Worm (Caenorhabditis elegans) whole organism, L1 larva: ENCODE results near the gene melo-1.

ENCODE experiments used
- C04F5.9 ChIP-seq: sonication (generic microtip); optimal IDR thresholded peaks from 2 replicates; lab custom pipeline; 2016; ENCODE audit warnings: missing genetic modification characterization, missing compliant biosample characterization
- C34B4.2 ChIP-seq: sonication (generic microtip); optimal IDR thresholded peaks from 2 replicates; lab custom pipeline; 2017; ENCODE audit warnings: mild to moderate bottlenecking, missing genetic modification characterization, missing compliant biosample characterization
- alr-1 ChIP-seq: fragments of 200-800 bp; sonication (Bioruptor generic); optimal IDR thresholded peaks from 2 replicates; lab custom pipeline; 2018; ENCODE audit warnings: borderline replicate concordance, mild to moderate bottlenecking, missing genetic modification characterization, missing compliant biosample characterization
- blmp-1 ChIP-seq: fragments of 150-350 bp; optimal IDR thresholded peaks from 2 replicates; lab custom pipeline; 2014; ENCODE audit warnings: missing biosample characterization, missing genetic modification characterization
- ceh-82 ChIP-seq, 3 experiments: fragments of 150-350 bp in 1 of 3; sonication (generic microtip) in 2 of 3; optimal IDR thresholded peaks; 2 replicates each; lab custom pipeline; 2014 to 2017; ENCODE audit warnings: missing biosample characterization in 3 of 3, missing genetic modification characterization in 3 of 3
- ceh-90 ChIP-seq: sonication (generic microtip); optimal IDR thresholded peaks from 2 replicates; lab custom pipeline; 2016; ENCODE audit warnings: missing genetic modification characterization, missing compliant biosample characterization
- dpl-1 ChIP-seq, 3 experiments: fragments of 150-350 bp in 2 of 3; sonication (generic microtip) in 1 of 3; optimal IDR thresholded peaks; 2 replicates each; lab custom pipeline; 2014 to 2017; ENCODE audit warnings: missing biosample characterization in 3 of 3, missing genetic modification characterization in 3 of 3, missing genetic modification reagents in 3 of 3
- dsc-1 ChIP-seq: sonication (generic microtip); optimal IDR thresholded peaks from 2 replicates; lab custom pipeline; 2016; ENCODE audit warnings: mild to moderate bottlenecking, missing genetic modification characterization, missing compliant biosample characterization
- efl-1 ChIP-seq, 4 experiments: fragments of 150-350 bp; optimal IDR thresholded peaks in 3 of 4; peaks in 1 of 4; 1 replicate in 1 of 4; 2 replicates in 3 of 4; lab custom pipeline; 2014; ENCODE audit warnings: missing biosample characterization in 2 of 4, missing genetic modification characterization in 2 of 4, missing genetic modification reagents in 2 of 4
- egl-27 ChIP-seq, 2 experiments: fragments of 150-350 bp in 1 of 2; sonication (generic microtip); optimal IDR thresholded peaks; 3 replicates each; lab custom pipeline; 2017 to 2018; ENCODE audit warnings: missing biosample characterization in 2 of 2, missing genetic modification characterization in 2 of 2, missing genetic modification reagents in 2 of 2
- elt-2 ChIP-seq: sonication (generic microtip); optimal IDR thresholded peaks from 2 replicates; lab custom pipeline; 2016; ENCODE audit warnings: missing genetic modification characterization, mild to moderate bottlenecking, inconsistent platforms, missing compliant biosample characterization, missing genetic modification reagents
- elt-3 ChIP-seq, 6 experiments: fragments of 150-350 bp in 1 of 6; sonication (generic microtip); optimal IDR thresholded peaks; 2 replicates each; lab custom pipeline; 2017 to 2018; ENCODE audit warnings: missing biosample characterization in 6 of 6, missing genetic modification characterization in 6 of 6, inconsistent platforms in 1 of 6
- fkh-10 ChIP-seq: sonication (generic microtip); optimal IDR thresholded peaks from 2 replicates; lab custom pipeline; 2017; ENCODE audit warnings: missing biosample characterization, missing genetic modification reagents, missing genetic modification characterization
- fkh-4 ChIP-seq: sonication (generic microtip); optimal IDR thresholded peaks from 2 replicates; lab custom pipeline; 2016; ENCODE audit warnings: missing compliant biosample characterization, missing genetic modification characterization, borderline replicate concordance
- fkh-8 ChIP-seq: sonication (generic microtip); optimal IDR thresholded peaks from 2 replicates; lab custom pipeline; 2016; ENCODE audit warnings: mild to moderate bottlenecking, missing genetic modification characterization, missing compliant biosample characterization
- fos-1 ChIP-seq: fragments of 150-350 bp; optimal IDR thresholded peaks from 2 replicates; lab custom pipeline; 2014; ENCODE audit warnings: missing biosample characterization, missing genetic modification characterization
- hlh-17 ChIP-seq: fragments of 200-800 bp; sonication (Bioruptor generic); optimal IDR thresholded peaks from 2 replicates; lab custom pipeline; 2018; ENCODE audit warnings: missing genetic modification characterization, mild to moderate bottlenecking, missing compliant biosample characterization, moderate library complexity, borderline replicate concordance
- hpl-2 ChIP-seq: fragments of 150-350 bp; optimal IDR thresholded peaks from 2 replicates; lab custom pipeline; 2014; ENCODE audit warnings: missing biosample characterization, missing genetic modification reagents, missing genetic modification characterization
- isw-1 ChIP-seq: fragments of 200-800 bp; sonication (Bioruptor generic); IDR thresholded peaks from 2 replicates; pipeline ENCODE4 v1.3.6; 2022; ENCODE audit warnings: missing genetic modification characterization, missing compliant biosample characterization
- lin-14 ChIP-seq: fragments of 200-800 bp; sonication (Bioruptor generic); optimal IDR thresholded peaks from 2 replicates; lab custom pipeline; 2018; ENCODE audit warnings: mild to moderate bottlenecking, missing genetic modification characterization, moderate library complexity, missing compliant biosample characterization
- lsy-2 ChIP-seq, 2 experiments: fragments of 150-350 bp; optimal IDR thresholded peaks; 2 replicates each; lab custom pipeline; 2014; ENCODE audit warnings: missing biosample characterization in 2 of 2, missing genetic modification characterization in 2 of 2
- mab-9 ChIP-seq: fragments of 200-800 bp; sonication (Bioruptor generic); IDR thresholded peaks from 2 replicates; pipeline ENCODE4 v1.3.6; 2022; ENCODE audit warnings: missing genetic modification reagents, missing genetic modification characterization, missing compliant biosample characterization
- mdl-1 ChIP-seq, 2 experiments: fragments of 150-350 bp; optimal IDR thresholded peaks; 2 replicates each; lab custom pipeline; 2014 to 2017; ENCODE audit warnings: missing biosample characterization in 2 of 2, missing genetic modification characterization in 2 of 2, inconsistent platforms in 1 of 2
- mef-2 ChIP-seq: fragments of 150-350 bp; optimal IDR thresholded peaks from 2 replicates; lab custom pipeline; 2014; ENCODE audit warnings: missing biosample characterization, missing genetic modification characterization
- mep-1 ChIP-seq: fragments of 150-350 bp; optimal IDR thresholded peaks from 2 replicates; lab custom pipeline; 2014; ENCODE audit warnings: missing biosample characterization, missing genetic modification characterization
- nhr-12 ChIP-seq: sonication (generic microtip); optimal IDR thresholded peaks from 2 replicates; lab custom pipeline; 2017; ENCODE audit warnings: missing biosample characterization, missing genetic modification characterization
- nhr-19 ChIP-seq: fragments of 200-800 bp; sonication (Bioruptor generic); conservative IDR thresholded peaks from 2 replicates; pipeline ENCODE4 v1.3.6; 2022; ENCODE audit warnings: missing genetic modification characterization, missing compliant biosample characterization
- nhr-20 ChIP-seq: sonication (generic microtip); optimal IDR thresholded peaks from 2 replicates; lab custom pipeline; 2016; ENCODE audit warnings: mild to moderate bottlenecking, missing genetic modification characterization, missing compliant biosample characterization
- nhr-47 ChIP-seq: sonication (generic microtip); optimal IDR thresholded peaks from 2 replicates; lab custom pipeline; 2016; ENCODE audit warnings: mild to moderate bottlenecking, missing genetic modification characterization, moderate library complexity, missing compliant biosample characterization
- nhr-71 ChIP-seq: sonication (generic microtip); optimal IDR thresholded peaks from 2 replicates; lab custom pipeline; 2016; ENCODE audit warnings: mild to moderate bottlenecking, missing genetic modification characterization, moderate library complexity, missing compliant biosample characterization
- nhr-77 ChIP-seq: fragments of 150-350 bp; optimal IDR thresholded peaks from 2 replicates; lab custom pipeline; 2014; ENCODE audit warnings: missing biosample characterization, missing genetic modification characterization
- nhr-84 ChIP-seq: sonication (generic microtip); optimal IDR thresholded peaks from 2 replicates; lab custom pipeline; 2017; ENCODE audit warnings: missing biosample characterization, missing genetic modification characterization
- nhr-85 ChIP-seq: sonication (generic microtip); peaks from one replicate; lab custom pipeline; 2016; ENCODE audit warnings: missing genetic modification characterization, inconsistent platforms, missing compliant biosample characterization
- nhr-90 ChIP-seq: sonication (generic microtip); optimal IDR thresholded peaks from 2 replicates; lab custom pipeline; 2016; ENCODE audit warnings: mild to moderate bottlenecking, missing genetic modification characterization, missing compliant biosample characterization; ENCODE audit not compliant: poor library complexity
- pax-3 ChIP-seq: fragments of 200-800 bp; sonication (Bioruptor generic); optimal IDR thresholded peaks from 2 replicates; lab custom pipeline; 2018; ENCODE audit warnings: mild to moderate bottlenecking, missing genetic modification characterization, moderate library complexity, missing compliant biosample characterization
- pqm-1 ChIP-seq: sonication (generic microtip); optimal IDR thresholded peaks from 3 replicates; lab custom pipeline; 2017; ENCODE audit warnings: missing biosample characterization, missing genetic modification characterization
- rnt-1 ChIP-seq: sonication (generic microtip); optimal IDR thresholded peaks from 2 replicates; lab custom pipeline; 2016; ENCODE audit warnings: mild to moderate bottlenecking, missing genetic modification characterization, moderate library complexity, missing compliant biosample characterization
- snpc-4 ChIP-seq: fragments of 150-350 bp; optimal IDR thresholded peaks from 2 replicates; lab custom pipeline; 2014; ENCODE audit warnings: missing biosample characterization, missing genetic modification characterization
- snu-23 ChIP-seq: sonication (generic microtip); optimal IDR thresholded peaks from 2 replicates; lab custom pipeline; 2016; ENCODE audit warnings: missing genetic modification characterization, missing compliant biosample characterization
- sox-4 ChIP-seq: sonication (generic microtip); optimal IDR thresholded peaks from 2 replicates; lab custom pipeline; 2016; ENCODE audit warnings: missing genetic modification characterization, missing compliant biosample characterization
- sptf-1 ChIP-seq: fragments of 150-350 bp; optimal IDR thresholded peaks from 2 replicates; lab custom pipeline; 2014; ENCODE audit warnings: missing biosample characterization, missing genetic modification characterization
- swsn-7 ChIP-seq: sonication (generic microtip); optimal IDR thresholded peaks from 2 replicates; lab custom pipeline; 2016; ENCODE audit warnings: missing genetic modification characterization, missing compliant biosample characterization
- tbx-2 ChIP-seq: sonication (generic microtip); optimal IDR thresholded peaks from 2 replicates; lab custom pipeline; 2016; ENCODE audit warnings: missing genetic modification characterization, missing compliant biosample characterization
- tlp-1 ChIP-seq: fragments of 150-350 bp; optimal IDR thresholded peaks from 2 replicates; lab custom pipeline; 2014; ENCODE audit warnings: missing biosample characterization, missing genetic modification characterization
- unc-130 ChIP-seq: fragments of 150-350 bp; optimal IDR thresholded peaks from 2 replicates; lab custom pipeline; 2017; ENCODE audit warnings: missing biosample characterization, missing genetic modification characterization, inconsistent platforms
- unc-86 ChIP-seq: sonication (generic microtip); optimal IDR thresholded peaks from 2 replicates; lab custom pipeline; 2016; ENCODE audit warnings: missing genetic modification characterization, missing compliant biosample characterization
- unc-98 ChIP-seq: fragments of 200-800 bp; sonication (Bioruptor generic); IDR thresholded peaks from 2 replicates; pipeline ENCODE4 v1.3.6; 2022; ENCODE audit warnings: missing genetic modification characterization, missing compliant biosample characterization
- vab-15 ChIP-seq: sonication (generic microtip); optimal IDR thresholded peaks from 2 replicates; lab custom pipeline; 2017; ENCODE audit warnings: missing genotype, mild to moderate bottlenecking, missing genetic modification characterization, missing compliant biosample characterization
- xbp-1 ChIP-seq: sonication (generic microtip); optimal IDR thresholded peaks from 2 replicates; lab custom pipeline; 2016; ENCODE audit warnings: missing genetic modification characterization, missing compliant biosample characterization

melo-1 gene

ce11 chrIV:14833537-14833936, 46.7 kb downstream of the melo-1 start:
- TF ChIP-seq nhr-71 (tag; lab: Kevin White, UChicago) (no peak), unc-98 (GFP tag; lab: Robert Waterston, UW) (no peak), nhr-20 (tag; lab: Kevin White, UChicago) (no peak), mep-1 (tag; lab: Kevin White, UChicago) (peak; percentile 34), nhr-85 (tag; lab: Kevin White, UChicago) (peak; percentile 57), isw-1 (GFP tag; lab: Robert Waterston, UW) (no peak), mdl-1 (tag; optimal IDR thresholded peaks at IDR 0.05; lab: Kevin White, UChicago) (no peak), fkh-8 (no peak), nhr-77 (tag; lab: Kevin White, UChicago) (no peak), fkh-4 (tag; lab: Kevin White, UChicago) (no peak), unc-130 (tag; lab: Kevin White, UChicago) (no peak), fkh-10 (no peak), sptf-1 (tag; lab: Kevin White, UChicago) (no peak), C04F5.9 (tag; lab: Kevin White, UChicago) (no peak), nhr-84 (tag; lab: Kevin White, UChicago) (no peak), hlh-17 (no peak), nhr-19 (GFP tag; lab: Robert Waterston, UW) (no peak), ceh-90 (tag; lab: Kevin White, UChicago) (no peak), lsy-2 (tag; optimal IDR thresholded peaks at IDR 0.05; lab: Kevin White, UChicago) (no peak), vab-15 (no peak), elt-2 (tag; lab: Kevin White, UChicago) (no peak), hpl-2 (GFP tag; lab: Kevin White, UChicago) (no peak), blmp-1 (tag; lab: Kevin White, UChicago) (peak; percentile 65)

ce11 chrIV:14836885-14837284, 50.1 kb downstream of the melo-1 start, which contains the start of gene Y57G11C.22:
TSS of gene Y57G11C.22 (plus strand) at chrIV:14837211.
- TF ChIP-seq rnt-1 = no peak
- no peak for TF ChIP-seq pqm-1 (tag; lab: Kevin White, UChicago)
- peak; percentile 63 for TF ChIP-seq unc-86 (tag; lab: Kevin White, UChicago)
- TF ChIP-seq efl-1 (optimal IDR thresholded peaks at IDR 0.05; lab: Kevin White, UChicago) = peak; percentile 71 to 82
- peak in 1 of 2 experiments; percentile 64 for TF ChIP-seq efl-1 (GFP tag; optimal IDR thresholded peaks at IDR 0.05 in 1 of 2; lab: Kevin White, UChicago)
- peak; percentile 14 for TF ChIP-seq sox-4 (tag; lab: Kevin White, UChicago)
- TF ChIP-seq C34B4.2 = no peak
- TF ChIP-seq nhr-90 (tag; lab: Kevin White, UChicago) = no peak
- no peak for TF ChIP-seq elt-3 (tag; optimal IDR thresholded peaks at IDR 0.05; lab: Kevin White, UChicago)
- TF ChIP-seq dsc-1 (tag; lab: Kevin White, UChicago) = peak; percentile 79
- no peak for TF ChIP-seq snpc-4 (tag; lab: Kevin White, UChicago)
- peak; percentile 29 for TF ChIP-seq nhr-19 (GFP tag; lab: Robert Waterston, UW)
- no peak for TF ChIP-seq mab-9 (GFP tag; lab: Robert Waterston, UW)
- peak; percentile 5 for TF ChIP-seq pax-3 (tag; lab: Kevin White, UChicago)
- peak; percentile 72 for TF ChIP-seq swsn-7 (tag; lab: Kevin White, UChicago)
- peak; percentile 39 for TF ChIP-seq tbx-2
- no peak for TF ChIP-seq mef-2
- peak; percentile 5 for TF ChIP-seq nhr-20 (tag; lab: Kevin White, UChicago)
- TF ChIP-seq nhr-85 (tag; lab: Kevin White, UChicago) = no peak
- TF ChIP-seq snu-23 = peak; percentile 62
- peak; percentile 44 for TF ChIP-seq mep-1 (tag; lab: Kevin White, UChicago)
- no peak for TF ChIP-seq alr-1 (tag; lab: Kevin White, UChicago)
- TF ChIP-seq dpl-1 (GFP tag; optimal IDR thresholded peaks at IDR 0.05; lab: Kevin White, UChicago) = peak in 1 of 3 experiments; percentile 26
- no peak for TF ChIP-seq egl-27 (tag; optimal IDR thresholded peaks at IDR 0.05; lab: Kevin White, UChicago)
- TF ChIP-seq C04F5.9 (tag; lab: Kevin White, UChicago) = no peak
- peak; percentile 36 for TF ChIP-seq xbp-1 (tag; lab: Kevin White, UChicago)
- TF ChIP-seq sptf-1 (tag; lab: Kevin White, UChicago) = no peak
- TF ChIP-seq lin-14 = no peak
- peak; percentile 16 to 66 (median 27) for TF ChIP-seq ceh-82 (tag; optimal IDR thresholded peaks at IDR 0.05; lab: Kevin White, UChicago)
- peak; percentile 67 for TF ChIP-seq nhr-47 (tag; lab: Kevin White, UChicago)
- peak; percentile 16 to 43 for TF ChIP-seq lsy-2 (tag; optimal IDR thresholded peaks at IDR 0.05; lab: Kevin White, UChicago)
- TF ChIP-seq fos-1 (tag; lab: Kevin White, UChicago) = no peak
- TF ChIP-seq nhr-12 = no peak
- peak; percentile 39 for TF ChIP-seq fkh-8
- TF ChIP-seq nhr-71 (tag; lab: Kevin White, UChicago) = peak; percentile 63
- TF ChIP-seq tlp-1 (tag; lab: Kevin White, UChicago) = no peak
